ENCODE assay signal across 1 fruit fly cellular context in genomic region chr2L:1737057-1737581, dm6.
TF ChIP-seq lines count a peak whose summit lies in the region.

No protein-coding gene starts in this region.

TF ChIP-seq in whole organism, embryonic, 481 proteins besides CTCF, POLR2A, EP300 and RAD21 (continued from another document and continues in another):
- TF ChIP-seq CG7928 (GFP tag; optimal IDR thresholded peaks at IDR 0.05; lab: Kevin White, UChicago) (peak; percentile 48), gcm (GFP tag; optimal IDR thresholded peaks at IDR 0.05; lab: Kevin White, UChicago) (peak; percentile 81), zfh1 (GFP tag; IDR thresholded peaks at IDR 0.05; lab: Robert Waterston, UW) (peak; percentile 82), oc (tag; optimal IDR thresholded peaks at IDR 0.05; lab: Kevin White, UChicago) (peak; percentile 90), CG16863 (GFP tag; optimal IDR thresholded peaks at IDR 0.05; lab: Kevin White, UChicago) (peak; percentile 92), croc (GFP tag; conservative IDR thresholded peaks at IDR 0.05; lab: Robert Waterston, UW) (peak; percentile 78), CG7745 (tag; optimal IDR thresholded peaks at IDR 0.05; lab: Kevin White, UChicago) (no peak), CG1647 (GFP tag; optimal IDR thresholded peaks at IDR 0.05; lab: Kevin White, UChicago) (peak; percentile 62), HHEX (GFP tag; optimal IDR thresholded peaks at IDR 0.05; lab: Kevin White, UChicago) (peak; percentile 78), CG42726 (GFP tag; IDR thresholded peaks at IDR 0.05; lab: Robert Waterston, UW; ENCODE audit: partially characterized antibody) (peak; percentile 68; the same call in 1 of the 2 replicates), CG14965 (GFP tag; optimal IDR thresholded peaks at IDR 0.05; lab: Kevin White, UChicago; ENCODE audit: borderline replicate concordance) (peak; percentile 20), trh (GFP tag; optimal IDR thresholded peaks at IDR 0.05; lab: Kevin White, UChicago) (peak; percentile 64), CG14441 (GFP tag; IDR thresholded peaks at IDR 0.05; lab: Robert Waterston, UW) (peak; percentile 83), CG17568 (GFP tag; optimal IDR thresholded peaks at IDR 0.05; lab: Kevin White, UChicago) (peak; percentile 69), p53 (GFP tag; optimal IDR thresholded peaks at IDR 0.05; lab: Kevin White, UChicago) (peak; percentile 30), Dp (GFP tag; optimal IDR thresholded peaks at IDR 0.05; lab: Kevin White, UChicago) (no peak), wek (GFP tag; optimal IDR thresholded peaks at IDR 0.05; lab: Kevin White, UChicago) (no peak), gsb-n (tag; optimal IDR thresholded peaks at IDR 0.05; lab: Kevin White, UChicago) (peak; percentile 85), HmgD (GFP tag; optimal IDR thresholded peaks at IDR 0.05; lab: Kevin White, UChicago) (peak; percentile 19), CG4854 (GFP tag; optimal IDR thresholded peaks at IDR 0.05; lab: Kevin White, UChicago) (peak; percentile 68), ind (GFP tag; optimal IDR thresholded peaks at IDR 0.05; lab: Kevin White, UChicago) (peak; percentile 90), salm (tag; optimal IDR thresholded peaks at IDR 0.05; lab: Kevin White, UChicago) (peak; percentile 64), CG10979 (tag; optimal IDR thresholded peaks at IDR 0.05; lab: Kevin White, UChicago) (peak; percentile 88), trem (tag; optimal IDR thresholded peaks at IDR 0.05; lab: Kevin White, UChicago) (peak; percentile 68), CG6254 (GFP tag; optimal IDR thresholded peaks at IDR 0.05; lab: Kevin White, UChicago) (peak; percentile 77), CG5245 (GFP tag; optimal IDR thresholded peaks at IDR 0.05; lab: Kevin White, UChicago) (peak; percentile 86), CG34224 (GFP tag; IDR thresholded peaks at IDR 0.05; lab: Robert Waterston, UW; ENCODE audit: partially characterized antibody) (peak; percentile 14; the same call in 1 of the 3 replicates), CG11560 (tag; IDR thresholded peaks at IDR 0.05; lab: Robert Waterston, UW) (peak; percentile 75; the same call in 2 of the 3 replicates), NK7.1 (GFP tag; optimal IDR thresholded peaks at IDR 0.05; lab: Kevin White, UChicago) (peak; percentile 72), dm (GFP tag; optimal IDR thresholded peaks at IDR 0.05; lab: Kevin White, UChicago) (peak; percentile 73), CG7786 (GFP tag; optimal IDR thresholded peaks at IDR 0.05; lab: Kevin White, UChicago) (peak; percentile 93), CG14860 (GFP tag; IDR thresholded peaks at IDR 0.05; lab: Robert Waterston, UW; ENCODE audit: partially characterized antibody) (0 out of 3 replicates have a peak, but pooled peaks have one; percentile 25), Trl (optimal IDR thresholded peaks at IDR 0.05; lab: Kevin White, UChicago) (peak; percentile 80 to 90), Trl (GFP tag; optimal IDR thresholded peaks at IDR 0.05; lab: Kevin White, UChicago) (peak; percentile 88), abd-A (tag; optimal IDR thresholded peaks at IDR 0.05; lab: Kevin White, UChicago) (no peak), CG8944 (GFP tag; optimal IDR thresholded peaks at IDR 0.05; lab: Kevin White, UChicago) (peak; percentile 90), Ets97D (GFP tag; optimal IDR thresholded peaks at IDR 0.05; lab: Kevin White, UChicago) (peak; percentile 59), wdn (GFP tag; IDR thresholded peaks at IDR 0.05; lab: Robert Waterston, UW) (peak; percentile 72), CG3281 (GFP tag; optimal IDR thresholded peaks at IDR 0.05; lab: Kevin White, UChicago) (peak; percentile 80), CG31365 (tag; optimal IDR thresholded peaks at IDR 0.05; lab: Kevin White, UChicago) (peak; percentile 44), Camta (GFP tag; optimal IDR thresholded peaks at IDR 0.05; lab: Kevin White, UChicago) (peak; percentile 93), jigr1 (GFP tag; IDR thresholded peaks at IDR 0.05; lab: Robert Waterston, UW) (peak; percentile 86; the same call in 2 of the 3 replicates), tap (tag; optimal IDR thresholded peaks at IDR 0.05; lab: Kevin White, UChicago) (peak; percentile 39), CG17385 (GFP tag; optimal IDR thresholded peaks at IDR 0.05; lab: Kevin White, UChicago) (peak; percentile 76), chinmo (GFP tag; IDR thresholded peaks at IDR 0.05; lab: Robert Waterston, UW; ENCODE audit: partially characterized antibody) (peak; percentile 85; the same call in 3 of the 4 replicates), chif (GFP tag; optimal IDR thresholded peaks at IDR 0.05; lab: Kevin White, UChicago) (peak; percentile 87 to 94), Taf1 (GFP tag; IDR thresholded peaks at IDR 0.05; lab: Robert Waterston, UW) (peak; percentile 58; the same call in 1 of the 2 replicates), CG11695 (GFP tag; IDR thresholded peaks at IDR 0.05; lab: Robert Waterston, UW) (peak; percentile 87), vnd (GFP tag; IDR thresholded peaks at IDR 0.05; lab: Robert Waterston, UW; ENCODE audit: partially characterized antibody) (no peak), Jarid2 (GFP tag; optimal IDR thresholded peaks at IDR 0.05; lab: Kevin White, UChicago) (peak; percentile 96), ac (GFP tag; optimal IDR thresholded peaks at IDR 0.05; lab: Kevin White, UChicago) (peak; percentile 8), Pdp1 (GFP tag; optimal IDR thresholded peaks at IDR 0.05; lab: Kevin White, UChicago) (peak; percentile 89 to 92), Rx (GFP tag; IDR thresholded peaks at IDR 0.05; lab: Robert Waterston, UW) (peak; percentile 70), CG43689 (GFP tag; IDR thresholded peaks at IDR 0.05; lab: Robert Waterston, UW) (0 out of 2 replicates have a peak, but pooled peaks have one; percentile 33), CG12219 (GFP tag; optimal IDR thresholded peaks at IDR 0.05; lab: Kevin White, UChicago) (peak; percentile 76), chn (GFP tag; optimal IDR thresholded peaks at IDR 0.05; lab: Kevin White, UChicago) (peak; percentile 93), tup (GFP tag; optimal IDR thresholded peaks at IDR 0.05; lab: Kevin White, UChicago) (peak; percentile 79), nau (GFP tag; optimal IDR thresholded peaks at IDR 0.05; lab: Kevin White, UChicago) (peak; percentile 86), CG11247 (GFP tag; IDR thresholded peaks at IDR 0.05; lab: Robert Waterston, UW) (peak; percentile 80), CG34422 (GFP tag; IDR thresholded peaks at IDR 0.05; lab: Robert Waterston, UW) (peak; percentile 88), H15 (GFP tag; IDR thresholded peaks at IDR 0.05; lab: Robert Waterston, UW) (peak; percentile 76), CG12942 (GFP tag; optimal IDR thresholded peaks at IDR 0.05; lab: Kevin White, UChicago) (peak; percentile 92), NFAT (GFP tag; IDR thresholded peaks at IDR 0.05; lab: Robert Waterston, UW) (0 out of 2 replicates have a peak, but pooled peaks have one; percentile 34), CG6175 (GFP tag; IDR thresholded peaks at IDR 0.05; lab: Robert Waterston, UW) (no peak), CG12769 (tag; optimal IDR thresholded peaks at IDR 0.05; lab: Kevin White, UChicago) (peak; percentile 87), gce (GFP tag; IDR thresholded peaks at IDR 0.05; lab: Robert Waterston, UW) (peak; percentile 59), CG15269 (tag; optimal IDR thresholded peaks at IDR 0.05; lab: Kevin White, UChicago) (peak; percentile 84), CG10321 (GFP tag; IDR thresholded peaks at IDR 0.05; lab: Robert Waterston, UW) (no peak), Gug (GFP tag; IDR thresholded peaks at IDR 0.05; lab: Robert Waterston, UW) (peak; percentile 89), Hr78 (GFP tag; optimal IDR thresholded peaks at IDR 0.05; lab: Kevin White, UChicago) (peak in 1 of 2 experiments; percentile 81), CG9437 (GFP tag; optimal IDR thresholded peaks at IDR 0.05; lab: Kevin White, UChicago) (peak; percentile 99), Nf-YA (GFP tag; IDR thresholded peaks at IDR 0.05; lab: Robert Waterston, UW) (peak; percentile 80), CG8281 (tag; optimal IDR thresholded peaks at IDR 0.05; lab: Kevin White, UChicago) (peak; percentile 42), Abd-B (GFP tag; optimal IDR thresholded peaks at IDR 0.05; lab: Kevin White, UChicago) (peak; percentile 90), CG12155 (GFP tag; optimal IDR thresholded peaks at IDR 0.05; lab: Kevin White, UChicago) (peak; percentile 86), CG10462 (GFP tag; optimal IDR thresholded peaks at IDR 0.05; lab: Kevin White, UChicago) (peak; percentile 85), CG4404 (GFP tag; IDR thresholded peaks at IDR 0.05; lab: Robert Waterston, UW) (peak; percentile 89), bigmax (GFP tag; optimal IDR thresholded peaks at IDR 0.05; lab: Kevin White, UChicago) (peak; percentile 21), tna (GFP tag; IDR thresholded peaks at IDR 0.05; lab: Robert Waterston, UW; ENCODE audit: partially characterized antibody) (peak; percentile 35; the same call in 1 of the 2 replicates), Bgb (GFP tag; IDR thresholded peaks at IDR 0.05; lab: Robert Waterston, UW; ENCODE audit: partially characterized antibody) (0 out of 2 replicates have a peak, but pooled peaks have one; percentile 49), CG12744 (GFP tag; optimal IDR thresholded peaks at IDR 0.05; lab: Kevin White, UChicago) (peak; percentile 83), CkIIα-i1 (GFP tag; IDR thresholded peaks at IDR 0.05; lab: Robert Waterston, UW) (peak; percentile 13; the same call in 1 of the 2 replicates), CG15073 (GFP tag; optimal IDR thresholded peaks at IDR 0.05; lab: Kevin White, UChicago) (peak; percentile 68), CG11456 (GFP tag; IDR thresholded peaks at IDR 0.05; lab: Robert Waterston, UW) (peak; percentile 74; the same call in 2 of the 3 replicates), gcm2 (GFP tag; optimal IDR thresholded peaks at IDR 0.05; lab: Kevin White, UChicago) (peak; percentile 67), az2 (GFP tag; optimal IDR thresholded peaks at IDR 0.05; lab: Kevin White, UChicago) (peak; percentile 90), bsh (GFP tag; optimal IDR thresholded peaks at IDR 0.05; lab: Kevin White, UChicago) (peak; percentile 69 to 90), sens (GFP tag; lab: Kevin White, UChicago) (peak; percentile 99), yki (optimal IDR thresholded peaks at IDR 0.05; lab: Kevin White, UChicago) (peak; percentile 57), Dip2 (GFP tag; IDR thresholded peaks at IDR 0.05; lab: Robert Waterston, UW) (no peak), Sin3A (optimal IDR thresholded peaks at IDR 0.05; lab: Kevin White, UChicago) (no peak), corto (GFP tag; optimal IDR thresholded peaks at IDR 0.05; lab: Kevin White, UChicago) (no peak), Vsx1 (GFP tag; optimal IDR thresholded peaks at IDR 0.05; lab: Kevin White, UChicago) (peak; percentile 56), NC2β (GFP tag; optimal IDR thresholded peaks at IDR 0.05; lab: Kevin White, UChicago) (peak; percentile 72), so (GFP tag; IDR thresholded peaks at IDR 0.05; lab: Robert Waterston, UW) (peak; percentile 88), sd (tag; optimal IDR thresholded peaks at IDR 0.05; lab: Kevin White, UChicago) (peak; percentile 52), CG15514 (GFP tag; optimal IDR thresholded peaks at IDR 0.05; lab: Kevin White, UChicago) (peak; percentile 48), unpg (GFP tag; optimal IDR thresholded peaks at IDR 0.05; lab: Kevin White, UChicago) (peak; percentile 88), Dip3 (GFP tag; optimal IDR thresholded peaks at IDR 0.05; lab: Kevin White, UChicago) (peak; percentile 90), gsb (GFP tag; IDR thresholded peaks at IDR 0.05; lab: Robert Waterston, UW) (no peak), dysf (GFP tag; IDR thresholded peaks at IDR 0.05; lab: Robert Waterston, UW) (peak; percentile 85), lola (GFP tag; optimal IDR thresholded peaks at IDR 0.05; lab: Kevin White, UChicago) (peak in 1 of 3 experiments; percentile 80), Hr39 (optimal IDR thresholded peaks at IDR 0.05; lab: Kevin White, UChicago) (no peak), fd64A (GFP tag; optimal IDR thresholded peaks at IDR 0.05; lab: Kevin White, UChicago) (peak; percentile 28), cad (GFP tag; optimal IDR thresholded peaks at IDR 0.05; lab: Kevin White, UChicago) (no peak), fd102C (GFP tag; optimal IDR thresholded peaks at IDR 0.05; lab: Kevin White, UChicago) (no peak), CG31388 (GFP tag; optimal IDR thresholded peaks at IDR 0.05; lab: Kevin White, UChicago) (peak; percentile 64), BEAF-32 (GFP tag; optimal IDR thresholded peaks at IDR 0.05; lab: Kevin White, UChicago) (no peak), CG17829 (tag; optimal IDR thresholded peaks at IDR 0.05; lab: Kevin White, UChicago) (peak; percentile 76), Sry-δ (GFP tag; optimal IDR thresholded peaks at IDR 0.05; lab: Kevin White, UChicago) (peak; percentile 44), CG15011 (GFP tag; optimal IDR thresholded peaks at IDR 0.05; lab: Kevin White, UChicago) (peak; percentile 78), CG30403 (GFP tag; optimal IDR thresholded peaks at IDR 0.05; lab: Kevin White, UChicago) (peak; percentile 95), HLH3B (GFP tag; IDR thresholded peaks at IDR 0.05; lab: Robert Waterston, UW) (peak; percentile 84), dpn (GFP tag; optimal IDR thresholded peaks at IDR 0.05; lab: Kevin White, UChicago) (peak; percentile 91 to 92), zfh2 (GFP tag; optimal IDR thresholded peaks at IDR 0.05; lab: Kevin White, UChicago) (peak; percentile 88), Mrtf (GFP tag; IDR thresholded peaks at IDR 0.05; lab: Robert Waterston, UW) (peak; percentile 55; the same call in 1 of the 3 replicates), ab (GFP tag; optimal IDR thresholded peaks at IDR 0.05; lab: Kevin White, UChicago) (peak; percentile 83), sima (GFP tag; optimal IDR thresholded peaks at IDR 0.05; lab: Kevin White, UChicago) (peak; percentile 36), Fer1 (GFP tag; optimal IDR thresholded peaks at IDR 0.05; lab: Kevin White, UChicago) (peak; percentile 81), amos (GFP tag; IDR thresholded peaks at IDR 0.05; lab: Robert Waterston, UW; ENCODE audit: partially characterized antibody) (peak; percentile 25; the same call in 1 of the 2 replicates), Poxn (GFP tag; IDR thresholded peaks at IDR 0.05; lab: Robert Waterston, UW) (peak; percentile 66), Hey (tag; optimal IDR thresholded peaks at IDR 0.05; lab: Kevin White, UChicago) (no peak), Dref (GFP tag; IDR thresholded peaks at IDR 0.05; lab: Robert Waterston, UW) (no peak), dati (GFP tag; IDR thresholded peaks at IDR 0.05; lab: Robert Waterston, UW) (peak; percentile 69), Meics (GFP tag; optimal IDR thresholded peaks at IDR 0.05; lab: Kevin White, UChicago) (peak; percentile 81), Antp (GFP tag; optimal IDR thresholded peaks at IDR 0.05; lab: Kevin White, UChicago) (peak; percentile 90), CrebB (tag; optimal IDR thresholded peaks at IDR 0.05; lab: Kevin White, UChicago) (peak; percentile 63), CG32532 (GFP tag; IDR thresholded peaks at IDR 0.05; lab: Robert Waterston, UW) (peak; percentile 85)
